Worm (Caenorhabditis elegans) whole organism, young adult: ENCODE results near the gene wee-1.3.

ENCODE experiments used
- F33H1.4 ChIP-seq: fragments of 200-800 bp; sonication (Bioruptor generic); IDR thresholded peaks from 2 replicates; pipeline ENCODE4 v1.3.6; 2022; ENCODE audit warnings: missing genetic modification reagents, missing genetic modification characterization, missing compliant biosample characterization
- F57C9.4 ChIP-seq: sonication (generic microtip); optimal IDR thresholded peaks from 2 replicates; lab custom pipeline; 2017; ENCODE audit warnings: mild to moderate bottlenecking, missing genetic modification characterization, missing compliant biosample characterization
- ama-1 ChIP-seq, 3 experiments: fragments of 150-350 bp in 1 of 3; sonication (generic microtip) in 2 of 3; optimal IDR thresholded peaks; 2 replicates each; lab custom pipeline; 2014 to 2018; ENCODE audit warnings: missing biosample characterization in 2 of 3, missing genetic modification characterization in 2 of 3, missing genetic modification reagents in 2 of 3
- aptf-3 ChIP-seq: fragments of 200-800 bp; sonication (Bioruptor generic); IDR thresholded peaks from 2 replicates; pipeline ENCODE4 v1.3.6; 2022; ENCODE audit warnings: missing genetic modification characterization, missing compliant biosample characterization
- hmg-20 ChIP-seq: fragments of 200-800 bp; sonication (Bioruptor generic); IDR thresholded peaks from 2 replicates; pipeline ENCODE4 v1.3.6; 2022; ENCODE audit warnings: missing genetic modification reagents, missing genetic modification characterization, missing compliant biosample characterization
- madf-3 ChIP-seq: fragments of 200-800 bp; sonication (Bioruptor generic); IDR thresholded peaks from 2 replicates; pipeline ENCODE4 v1.3.6; 2022; ENCODE audit warnings: missing genetic modification reagents, missing genetic modification characterization, missing compliant biosample characterization
- repo-1 ChIP-seq: sonication (generic microtip); optimal IDR thresholded peaks from 2 replicates; lab custom pipeline; 2017; ENCODE audit warnings: mild to moderate bottlenecking, missing genetic modification characterization, missing compliant biosample characterization
- snpc-1.1 ChIP-seq: sonication (generic microtip); optimal IDR thresholded peaks from 2 replicates; lab custom pipeline; 2017; ENCODE audit warnings: missing genetic modification characterization, mild to moderate bottlenecking, missing compliant biosample characterization, antibody characterized with exemption, moderate library complexity, missing genotype, missing genetic modification reagents; ENCODE audit not compliant: insufficient read depth
- snpc-1.3 ChIP-seq: sonication (generic microtip); optimal IDR thresholded peaks from 2 replicates; lab custom pipeline; 2017; ENCODE audit warnings: missing genetic modification characterization, mild to moderate bottlenecking, missing compliant biosample characterization, antibody characterized with exemption, moderate library complexity, missing genotype, missing genetic modification reagents; ENCODE audit not compliant: insufficient read depth
- unc-130 ChIP-seq: sonication (generic microtip); optimal IDR thresholded peaks from 2 replicates; lab custom pipeline; 2016; ENCODE audit warnings: missing genetic modification reagents, missing genetic modification characterization, missing compliant biosample characterization
- unc-62 ChIP-seq: fragments of 150-350 bp; optimal IDR thresholded peaks from 2 replicates; lab custom pipeline; 2014; ENCODE audit warnings: missing biosample characterization, missing genetic modification reagents, missing genetic modification characterization

- no peak for TF ChIP-seq snpc-1.1 (tag; lab: Kevin White, UChicago)
- no peak for TF ChIP-seq unc-130 (GFP tag; lab: Kevin White, UChicago)
- no peak for TF ChIP-seq snpc-1.3 (tag; lab: Kevin White, UChicago)
- TF ChIP-seq hmg-20 (GFP tag; lab: Robert Waterston, UW), result no peak
- no peak for TF ChIP-seq repo-1 (tag; lab: Kevin White, UChicago)
- no peak for TF ChIP-seq madf-3 (GFP tag; lab: Robert Waterston, UW)
- TF ChIP-seq F57C9.4, result no peak
- no peak for TF ChIP-seq unc-62
- no peak for TF ChIP-seq aptf-3 (GFP tag; lab: Robert Waterston, UW)
- TF ChIP-seq F33H1.4 (GFP tag; lab: Robert Waterston, UW), result no peak
- no peak for TF ChIP-seq ama-1 (optimal IDR thresholded peaks at IDR 0.05; lab: Kevin White, UChicago)
- peak in 1 of 2 experiments; percentile 14 for TF ChIP-seq ama-1 (GFP tag; optimal IDR thresholded peaks at IDR 0.05; lab: Kevin White, UChicago)
Measured at ce11 chrII:9742784-9743183, 26.5 kb upstream of the wee-1.3 start, which contains the start of gene pno-1.
